Worm (Caenorhabditis elegans) whole organism, L2 larva: ENCODE data around the gene chil-10.

Source experiments
- F13H6.1 ChIP-seq: sonication (generic microtip); optimal IDR thresholded peaks from 2 replicates; lab custom pipeline; 2016; ENCODE audit warnings: missing genetic modification characterization, missing compliant biosample characterization
- ama-1 ChIP-seq: fragments of 150-350 bp; optimal IDR thresholded peaks from 2 replicates; lab custom pipeline; 2018; ENCODE audit warnings: inconsistent platforms
- lsy-2 ChIP-seq, 2 experiments: fragments of 150-350 bp in 1 of 2; sonication (generic microtip) in 1 of 2; optimal IDR thresholded peaks; 2 replicates each; lab custom pipeline; 2014 to 2017; ENCODE audit warnings: missing biosample characterization in 2 of 2, missing genetic modification characterization in 2 of 2

- TF ChIP-seq lsy-2 (tag; optimal IDR thresholded peaks at IDR 0.05; lab: Kevin White, UChicago), result no peak
- TF ChIP-seq ama-1 (lab: Kevin White, UChicago), result no peak
- TF ChIP-seq F13H6.1 (tag; lab: Kevin White, UChicago), result no peak
Measured at ce11 chrX:994678-995077, 37.0 kb downstream of the chil-10 start.
